Worm (Caenorhabditis elegans) whole organism, young adult: Measurements from ENCODE around the gene C54C6.7.

ENCODE experiments used
- B0019.2 ChIP-seq: fragments of 200-800 bp; sonication (Bioruptor generic); conservative IDR thresholded peaks from 2 replicates; pipeline ENCODE4 v1.3.6; 2022; ENCODE audit warnings: missing genetic modification reagents, missing genetic modification characterization, missing compliant biosample characterization
- B0035.1 ChIP-seq: sonication (generic microtip); optimal IDR thresholded peaks from 2 replicates; lab custom pipeline; 2016; ENCODE audit warnings: missing genetic modification characterization, mild to moderate bottlenecking, missing compliant biosample characterization, missing genotype, missing genetic modification reagents
- F22D6.2 ChIP-seq: sonication (generic microtip); optimal IDR thresholded peaks from 2 replicates; lab custom pipeline; 2016; ENCODE audit warnings: mild to moderate bottlenecking, missing genetic modification characterization, missing compliant biosample characterization
- F33H1.4 ChIP-seq: fragments of 200-800 bp; sonication (Bioruptor generic); IDR thresholded peaks from 2 replicates; pipeline ENCODE4 v1.3.6; 2022; ENCODE audit warnings: missing genetic modification reagents, missing genetic modification characterization, missing compliant biosample characterization
- F39B2.1 ChIP-seq: fragments of 200-800 bp; sonication (Bioruptor generic); IDR thresholded peaks from 2 replicates; pipeline ENCODE4 v1.3.6; 2022; ENCODE audit warnings: missing genetic modification reagents, missing genetic modification characterization, missing compliant biosample characterization
- Y53G8AR.9 ChIP-seq: fragments of 200-800 bp; sonication (Bioruptor generic); conservative IDR thresholded peaks from 2 replicates; pipeline ENCODE4 v1.3.6; 2022; ENCODE audit warnings: missing genetic modification reagents, missing genetic modification characterization, missing compliant biosample characterization
- Y56A3A.18 ChIP-seq: fragments of 200-800 bp; sonication (Bioruptor generic); IDR thresholded peaks from 2 replicates; pipeline ENCODE4 v1.3.6; 2022; ENCODE audit warnings: missing genetic modification reagents, missing genetic modification characterization, missing compliant biosample characterization
- akir-1 ChIP-seq: fragments of 200-800 bp; sonication (Bioruptor generic); optimal IDR thresholded peaks from 2 replicates; lab custom pipeline; 2018; ENCODE audit warnings: mild to moderate bottlenecking, missing genetic modification characterization, moderate library complexity, missing compliant biosample characterization
- ama-1 ChIP-seq, 3 experiments: fragments of 150-350 bp in 1 of 3; sonication (generic microtip) in 2 of 3; optimal IDR thresholded peaks; 2 replicates each; lab custom pipeline; 2014 to 2018; ENCODE audit warnings: missing biosample characterization in 2 of 3, missing genetic modification characterization in 2 of 3, missing genetic modification reagents in 2 of 3
- aptf-2 ChIP-seq: fragments of 200-800 bp; sonication (Bioruptor generic); conservative IDR thresholded peaks from 2 replicates; pipeline ENCODE4 v1.3.6; 2022; ENCODE audit warnings: missing genetic modification reagents, missing genetic modification characterization, missing compliant biosample characterization
- athp-1 ChIP-seq: sonication (generic microtip); optimal IDR thresholded peaks from 2 replicates; lab custom pipeline; 2017; ENCODE audit warnings: mild to moderate bottlenecking, missing genetic modification characterization, missing compliant biosample characterization
- attf-3 ChIP-seq: fragments of 200-800 bp; sonication (Bioruptor generic); conservative IDR thresholded peaks from 2 replicates; pipeline ENCODE4 v1.3.6; 2022; ENCODE audit warnings: missing genetic modification reagents, missing genetic modification characterization, missing compliant biosample characterization
- attf-5 ChIP-seq: fragments of 200-800 bp; sonication (Bioruptor generic); optimal IDR thresholded peaks from 2 replicates; lab custom pipeline; 2018; ENCODE audit warnings: mild to moderate bottlenecking, missing genetic modification characterization, missing compliant biosample characterization
- attf-6 ChIP-seq: fragments of 200-800 bp; sonication (Bioruptor generic); IDR thresholded peaks from 2 replicates; pipeline ENCODE4 v1.3.6; 2022; ENCODE audit warnings: missing genetic modification reagents, missing genetic modification characterization, missing compliant biosample characterization
- bed-2 ChIP-seq: fragments of 200-800 bp; sonication (Bioruptor generic); IDR thresholded peaks from 2 replicates; pipeline ENCODE4 v1.3.6; 2022; ENCODE audit warnings: missing genetic modification reagents, missing genetic modification characterization, missing compliant biosample characterization
- cebp-1 ChIP-seq, 2 experiments: fragments of 200-800 bp in 1 of 2; sonication (Bioruptor generic) in 1 of 2; sonication (generic microtip) in 1 of 2; IDR thresholded peaks in 1 of 2; optimal IDR thresholded peaks in 1 of 2; 2 replicates each; pipeline versions ENCODE4 v1.3.6 to Lab custom; 2017 to 2022; ENCODE audit warnings: missing compliant biosample characterization in 2 of 2, missing genetic modification characterization in 2 of 2, mild to moderate bottlenecking in 1 of 2, missing genetic modification reagents in 1 of 2, moderate library complexity in 1 of 2
- ceh-100 ChIP-seq: fragments of 200-800 bp; sonication (Bioruptor generic); IDR thresholded peaks from 2 replicates; pipeline ENCODE4 v1.3.6; 2022; ENCODE audit warnings: missing genetic modification reagents, missing genetic modification characterization, missing compliant biosample characterization
- ceh-79 ChIP-seq: sonication (generic microtip); optimal IDR thresholded peaks from 2 replicates; lab custom pipeline; 2017; ENCODE audit warnings: mild to moderate bottlenecking, missing genetic modification characterization, missing compliant biosample characterization
- ceh-91 ChIP-seq: fragments of 200-800 bp; sonication (Bioruptor generic); IDR thresholded peaks from 2 replicates; pipeline ENCODE4 v1.3.6; 2022; ENCODE audit warnings: missing genetic modification reagents, missing genetic modification characterization, missing compliant biosample characterization
- chd-7 ChIP-seq: sonication (generic microtip); optimal IDR thresholded peaks from 2 replicates; lab custom pipeline; 2016; ENCODE audit warnings: mild to moderate bottlenecking, missing genetic modification characterization, moderate library complexity, missing compliant biosample characterization
- dox-1 ChIP-seq: fragments of 200-800 bp; sonication (Bioruptor generic); IDR thresholded peaks from 2 replicates; pipeline ENCODE4 v1.3.6; 2022; ENCODE audit warnings: missing genetic modification reagents, missing genetic modification characterization, missing compliant biosample characterization
- hmg-20 ChIP-seq: fragments of 200-800 bp; sonication (Bioruptor generic); IDR thresholded peaks from 2 replicates; pipeline ENCODE4 v1.3.6; 2022; ENCODE audit warnings: missing genetic modification reagents, missing genetic modification characterization, missing compliant biosample characterization
- lag-1 ChIP-seq: fragments of 200-800 bp; sonication (Bioruptor generic); IDR thresholded peaks from 2 replicates; pipeline ENCODE4 v1.3.6; 2022; ENCODE audit warnings: missing genetic modification reagents, missing genetic modification characterization, missing compliant biosample characterization
- lin-26 ChIP-seq: fragments of 200-800 bp; sonication (Bioruptor generic); IDR thresholded peaks from 2 replicates; pipeline ENCODE4 v1.3.6; 2022; ENCODE audit warnings: missing genetic modification reagents, missing genetic modification characterization, missing compliant biosample characterization
- lsl-1 ChIP-seq: fragments of 200-800 bp; sonication (Bioruptor generic); optimal IDR thresholded peaks from 2 replicates; lab custom pipeline; 2018; ENCODE audit warnings: mild to moderate bottlenecking, missing genetic modification characterization, moderate library complexity, missing compliant biosample characterization
- madf-10 ChIP-seq: sonication (generic microtip); optimal IDR thresholded peaks from 2 replicates; lab custom pipeline; 2016; ENCODE audit warnings: mild to moderate bottlenecking, missing genetic modification characterization, missing compliant biosample characterization
- madf-3 ChIP-seq: fragments of 200-800 bp; sonication (Bioruptor generic); IDR thresholded peaks from 2 replicates; pipeline ENCODE4 v1.3.6; 2022; ENCODE audit warnings: missing genetic modification reagents, missing genetic modification characterization, missing compliant biosample characterization
- madf-6 ChIP-seq: fragments of 200-800 bp; sonication (Bioruptor generic); IDR thresholded peaks from 2 replicates; pipeline ENCODE4 v1.3.6; 2022; ENCODE audit warnings: missing genetic modification reagents, missing genetic modification characterization, missing compliant biosample characterization
- madf-8 ChIP-seq: fragments of 200-800 bp; sonication (Bioruptor generic); conservative IDR thresholded peaks from 2 replicates; pipeline ENCODE4 v1.3.6; 2022; ENCODE audit warnings: missing genetic modification reagents, missing genetic modification characterization, missing compliant biosample characterization
- mcd-1 ChIP-seq: fragments of 200-800 bp; sonication (Bioruptor generic); IDR thresholded peaks from 2 replicates; pipeline ENCODE4 v1.3.6; 2022; ENCODE audit warnings: missing genetic modification reagents, missing genetic modification characterization, missing compliant biosample characterization
- nfya-1 ChIP-seq: sonication (generic microtip); optimal IDR thresholded peaks from 2 replicates; lab custom pipeline; 2017; ENCODE audit warnings: antibody characterized with exemption, missing compliant biosample characterization, missing genetic modification characterization, borderline replicate concordance; ENCODE audit not compliant: insufficient read depth
- nfyb-1 ChIP-seq: fragments of 200-800 bp; sonication (Bioruptor generic); IDR thresholded peaks from 2 replicates; pipeline ENCODE4 v1.3.6; 2022; ENCODE audit warnings: missing genetic modification reagents, missing genetic modification characterization, missing compliant biosample characterization
- nhr-179 ChIP-seq: sonication (generic microtip); optimal IDR thresholded peaks from 2 replicates; lab custom pipeline; 2016; ENCODE audit warnings: mild to moderate bottlenecking, missing genetic modification characterization, missing compliant biosample characterization
- pbrm-1 ChIP-seq: fragments of 200-800 bp; sonication (Bioruptor generic); IDR thresholded peaks from 2 replicates; pipeline ENCODE4 v1.3.6; 2022; ENCODE audit warnings: missing genetic modification reagents, missing genetic modification characterization, missing compliant biosample characterization
- rpc-1 ChIP-seq, 2 experiments: fragments of 150-350 bp in 1 of 2; sonication (generic microtip) in 1 of 2; optimal IDR thresholded peaks; 2 replicates each; lab custom pipeline; 2014 to 2018; ENCODE audit warnings: missing biosample characterization in 1 of 2, missing genetic modification characterization in 1 of 2, missing genetic modification reagents in 1 of 2, missing genotype in 1 of 2
- sdz-38 ChIP-seq: sonication (generic microtip); optimal IDR thresholded peaks from 2 replicates; lab custom pipeline; 2016; ENCODE audit warnings: missing genotype, missing genetic modification characterization, missing compliant biosample characterization
- snpc-1.3 ChIP-seq: sonication (generic microtip); optimal IDR thresholded peaks from 2 replicates; lab custom pipeline; 2017; ENCODE audit warnings: missing genetic modification characterization, mild to moderate bottlenecking, missing compliant biosample characterization, antibody characterized with exemption, moderate library complexity, missing genotype, missing genetic modification reagents; ENCODE audit not compliant: insufficient read depth
- sptf-2 ChIP-seq: fragments of 200-800 bp; sonication (Bioruptor generic); optimal IDR thresholded peaks from 2 replicates; lab custom pipeline; 2018; ENCODE audit warnings: mild to moderate bottlenecking, missing genetic modification characterization, missing compliant biosample characterization
- tlf-1 ChIP-seq: fragments of 200-800 bp; sonication (Bioruptor generic); optimal IDR thresholded peaks from 2 replicates; lab custom pipeline; 2018; ENCODE audit warnings: mild to moderate bottlenecking, missing genetic modification characterization, missing compliant biosample characterization
- unc-62 ChIP-seq: fragments of 150-350 bp; optimal IDR thresholded peaks from 2 replicates; lab custom pipeline; 2014; ENCODE audit warnings: missing biosample characterization, missing genetic modification reagents, missing genetic modification characterization
- xnd-1 ChIP-seq: sonication (generic microtip); optimal IDR thresholded peaks from 2 replicates; lab custom pipeline; 2016; ENCODE audit warnings: missing genotype, missing genetic modification reagents, missing genetic modification characterization, missing compliant biosample characterization
- zfh-2 ChIP-seq: fragments of 200-800 bp; sonication (Bioruptor generic); conservative IDR thresholded peaks from 2 replicates; pipeline ENCODE4 v1.3.6; 2022; ENCODE audit warnings: missing genetic modification reagents, missing genetic modification characterization, missing compliant biosample characterization
- zim-3 ChIP-seq: sonication (generic microtip); optimal IDR thresholded peaks from 2 replicates; lab custom pipeline; 2017; ENCODE audit warnings: mild to moderate bottlenecking, missing genetic modification characterization, moderate library complexity, missing compliant biosample characterization
- ztf-26 ChIP-seq: sonication (generic microtip); optimal IDR thresholded peaks from 2 replicates; lab custom pipeline; 2017; ENCODE audit warnings: missing genetic modification characterization, missing compliant biosample characterization
- ztf-3 ChIP-seq: fragments of 200-800 bp; sonication (Bioruptor generic); optimal IDR thresholded peaks from 2 replicates; lab custom pipeline; 2018; ENCODE audit warnings: mild to moderate bottlenecking, missing genetic modification characterization, missing compliant biosample characterization

Gene C54C6.7

ce11 chrIII:3509908-3510307 is 36.3 kb downstream of the C54C6.7 start, which contains the start of the genes M01F1.4 and mrpl-35 (continued):
- TF ChIP-seq pbrm-1 (GFP tag; lab: Robert Waterston, UW), result no peak
- TF ChIP-seq lsl-1 (GFP tag; lab: Kevin White, UChicago), result peak; percentile 78
- TF ChIP-seq F33H1.4 (GFP tag; lab: Robert Waterston, UW), result peak; percentile 44; the same call in 1 of the 2 replicates

ce11 chrIII:3505051-3505548 is 41.1 kb downstream of the C54C6.7 start, which contains the start of gene lias-1:
TSS of gene lias-1 (minus strand) at chrIII:3505101.
- TF ChIP-seq ama-1 (optimal IDR thresholded peaks at IDR 0.05; lab: Kevin White, UChicago), result no peak
- peak in 1 of 2 experiments; percentile 17 for TF ChIP-seq ama-1 (GFP tag; optimal IDR thresholded peaks at IDR 0.05; lab: Kevin White, UChicago)
- peak; percentile 75 for TF ChIP-seq madf-6 (GFP tag; lab: Robert Waterston, UW)
- TF ChIP-seq mcd-1 (GFP tag; lab: Robert Waterston, UW), result peak; percentile 78
- TF ChIP-seq B0019.2 (GFP tag; lab: Robert Waterston, UW), result no peak
- TF ChIP-seq attf-6, result no peak
- TF ChIP-seq ceh-79, result no peak
- TF ChIP-seq athp-1 (tag; lab: Kevin White, UChicago), result no peak
- peak; percentile 75 for TF ChIP-seq dox-1 (GFP tag; lab: Robert Waterston, UW)
- 0 out of 2 replicates have a peak, but pooled peaks have one; percentile 27 for TF ChIP-seq nfyb-1 (GFP tag; lab: Robert Waterston, UW)
- no peak for TF ChIP-seq unc-62 (GFP tag; lab: Kevin White, UChicago)
- no peak for TF ChIP-seq hmg-20 (GFP tag; lab: Robert Waterston, UW)
- TF ChIP-seq ztf-3 (GFP tag; lab: Kevin White, UChicago), result no peak
- peak; percentile 76 for TF ChIP-seq snpc-1.3 (tag; lab: Kevin White, UChicago)
- TF ChIP-seq sdz-38 (tag; lab: Kevin White, UChicago), result no peak
- peak; percentile 82 for TF ChIP-seq attf-5 (GFP tag; lab: Kevin White, UChicago)
- TF ChIP-seq madf-3 (GFP tag; lab: Robert Waterston, UW), result 0 out of 2 replicates have a peak, but pooled peaks have one; percentile 57
- TF ChIP-seq lag-1 (GFP tag; lab: Robert Waterston, UW), result no peak
- TF ChIP-seq B0035.1 (tag; lab: Kevin White, UChicago), result no peak
- peak; percentile 33 for TF ChIP-seq tlf-1
- TF ChIP-seq zfh-2, result no peak
- no peak for TF ChIP-seq ztf-26 (tag; lab: Kevin White, UChicago)
- TF ChIP-seq madf-8 (GFP tag; lab: Robert Waterston, UW), result peak; percentile 39
- no peak for TF ChIP-seq aptf-2 (GFP tag; lab: Robert Waterston, UW)
- no peak for TF ChIP-seq bed-2 (GFP tag; lab: Robert Waterston, UW)
- 0 out of 2 replicates have a peak, but pooled peaks have one; percentile 39 for TF ChIP-seq Y53G8AR.9
- TF ChIP-seq Y56A3A.18 (GFP tag; lab: Robert Waterston, UW), result no peak
- no peak for TF ChIP-seq rpc-1 (optimal IDR thresholded peaks at IDR 0.05; lab: Kevin White, UChicago)
- TF ChIP-seq rpc-1 (tag; optimal IDR thresholded peaks at IDR 0.05; lab: Kevin White, UChicago), result no peak
- TF ChIP-seq F22D6.2 (tag; lab: Kevin White, UChicago), result peak; percentile 7
- peak; percentile 52 for TF ChIP-seq ceh-91 (GFP tag; lab: Robert Waterston, UW)
- TF ChIP-seq chd-7 (tag; lab: Kevin White, UChicago), result no peak
- TF ChIP-seq sptf-2 (GFP tag; lab: Kevin White, UChicago), result no peak
- no peak for TF ChIP-seq nfya-1 (tag; lab: Kevin White, UChicago)
- no peak for TF ChIP-seq lin-26
- no peak for TF ChIP-seq zim-3 (tag; lab: Kevin White, UChicago)
- TF ChIP-seq attf-3 (GFP tag; lab: Robert Waterston, UW), result no peak
- TF ChIP-seq cebp-1 (GFP tag; IDR thresholded peaks at IDR 0.05; lab: Robert Waterston, UW), result 0 out of 2 replicates have a peak, but pooled peaks have one; percentile 31
- TF ChIP-seq cebp-1 (tag; optimal IDR thresholded peaks at IDR 0.05; lab: Kevin White, UChicago), result peak; percentile 66
- TF ChIP-seq ceh-100 (GFP tag; lab: Robert Waterston, UW), result peak; percentile 72
- TF ChIP-seq akir-1 (GFP tag; lab: Kevin White, UChicago), result no peak
- no peak for TF ChIP-seq nhr-179 (tag; lab: Kevin White, UChicago)
- no peak for TF ChIP-seq xnd-1 (tag; lab: Kevin White, UChicago)
- TF ChIP-seq F39B2.1 (GFP tag; lab: Robert Waterston, UW), result no peak
- peak; percentile 38 for TF ChIP-seq madf-10 (tag; lab: Kevin White, UChicago)
